Worm (Caenorhabditis elegans): ENCODE results near the gene cnnm-5.

DNA sequence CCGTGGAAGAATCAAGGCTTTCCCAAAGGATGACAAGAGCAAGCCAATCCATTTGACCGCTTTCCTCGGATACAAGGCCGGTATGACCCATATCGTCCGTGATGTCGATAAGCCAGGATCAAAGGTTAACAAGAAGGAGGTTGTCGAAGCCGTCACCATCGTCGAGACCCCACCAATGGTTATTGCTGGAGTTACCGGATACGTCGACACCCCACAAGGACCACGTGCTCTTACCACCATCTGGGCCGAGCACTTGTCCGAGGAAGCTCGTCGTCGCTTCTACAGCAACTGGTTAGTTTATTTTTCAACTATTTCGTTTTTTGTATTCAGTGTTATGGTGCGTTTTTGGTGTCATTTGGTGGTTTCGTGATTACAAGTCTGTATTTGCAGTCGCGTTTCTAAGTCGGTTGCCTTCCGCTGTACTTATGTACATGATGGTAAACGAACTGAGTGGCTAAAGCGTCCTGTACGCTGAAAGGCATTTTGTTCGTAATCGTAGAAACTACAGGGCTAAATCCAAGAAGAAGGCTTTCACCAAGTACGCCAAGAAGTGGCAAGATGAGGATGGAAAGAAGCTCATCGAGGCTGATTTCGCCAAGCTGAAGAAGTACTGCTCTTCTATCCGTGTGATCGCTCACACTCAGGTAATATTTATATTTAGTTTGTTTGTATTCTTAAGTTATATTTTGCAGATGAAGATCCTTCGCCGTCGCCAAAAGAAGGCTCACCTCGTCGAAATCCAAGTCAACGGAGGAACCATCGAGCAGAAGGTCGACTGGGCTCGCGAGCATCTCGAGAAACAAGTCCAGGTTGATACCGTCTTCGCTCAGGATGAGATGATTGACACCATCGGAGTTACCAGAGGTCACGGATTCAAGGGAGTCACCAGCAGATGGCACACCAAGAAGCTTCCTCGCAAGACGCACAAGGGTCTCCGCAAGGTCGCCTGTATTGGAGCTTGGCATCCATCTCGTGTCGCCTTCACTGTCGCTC lies 39.2 kb upstream of the cnnm-5 start:
- no peak for TF ChIP-seq ama-1 (optimal IDR thresholded peaks at IDR 0.05)
- no peak for TF ChIP-seq sea-1 (GFP tag; conservative IDR thresholded peaks at IDR 0.05)
- TF ChIP-seq scrt-1 (GFP tag; IDR thresholded peaks at IDR 0.05), result no peak
- no peak for TF ChIP-seq tbx-37 (GFP tag; conservative IDR thresholded peaks at IDR 0.05)
- TF ChIP-seq ets-7 (tag; optimal IDR thresholded peaks at IDR 0.05), result no peak
- TF ChIP-seq hmbx-1 (tag; optimal IDR thresholded peaks at IDR 0.05), result no peak
- no peak for TF ChIP-seq F13C5.2 (tag; optimal IDR thresholded peaks at IDR 0.05)
- TF ChIP-seq pes-1 (GFP tag; IDR thresholded peaks at IDR 0.05), result no peak
- no peak for TF ChIP-seq flt-1 (GFP tag; IDR thresholded peaks at IDR 0.05)
- no peak for TF ChIP-seq tra-4 (tag; optimal IDR thresholded peaks at IDR 0.05)
- no peak for TF ChIP-seq hmg-4 (GFP tag; optimal IDR thresholded peaks at IDR 0.05)

All from whole organism, early embryonic.